Worm (Caenorhabditis elegans) whole organism, young adult: Measurements from ENCODE around the gene unc-112.

Experiments
- B0019.2 ChIP-seq: fragments of 200-800 bp; sonication (Bioruptor generic); conservative IDR thresholded peaks from 2 replicates; pipeline ENCODE4 v1.3.6; 2022; ENCODE audit warnings: missing genetic modification reagents, missing genetic modification characterization, missing compliant biosample characterization
- B0035.1 ChIP-seq: sonication (generic microtip); optimal IDR thresholded peaks from 2 replicates; lab custom pipeline; 2016; ENCODE audit warnings: missing genetic modification characterization, mild to moderate bottlenecking, missing compliant biosample characterization, missing genotype, missing genetic modification reagents
- B0261.1 ChIP-seq: sonication (generic microtip); optimal IDR thresholded peaks from 2 replicates; lab custom pipeline; 2016; ENCODE audit warnings: mild to moderate bottlenecking, missing genetic modification characterization, moderate library complexity, missing compliant biosample characterization
- B0336.3 ChIP-seq: fragments of 200-800 bp; sonication (Bioruptor generic); IDR thresholded peaks from 2 replicates; pipeline ENCODE4 v1.3.6; 2022; ENCODE audit warnings: missing genetic modification characterization, missing compliant biosample characterization
- F57A8.1 ChIP-seq: fragments of 200-800 bp; sonication (Bioruptor generic); optimal IDR thresholded peaks from 2 replicates; lab custom pipeline; 2018; ENCODE audit warnings: mild to moderate bottlenecking, missing genetic modification characterization, moderate library complexity, missing compliant biosample characterization
- K12H6.12 ChIP-seq: fragments of 200-800 bp; sonication (Bioruptor generic); optimal IDR thresholded peaks from 2 replicates; lab custom pipeline; 2018; ENCODE audit warnings: mild to moderate bottlenecking, missing genetic modification characterization, missing compliant biosample characterization
- Y53F4B.3 ChIP-seq: fragments of 200-800 bp; sonication (Bioruptor generic); IDR thresholded peaks from 2 replicates; pipeline ENCODE4 v1.3.6; 2022; ENCODE audit warnings: missing genetic modification reagents, missing genetic modification characterization, missing compliant biosample characterization
- athp-1 ChIP-seq: sonication (generic microtip); optimal IDR thresholded peaks from 2 replicates; lab custom pipeline; 2017; ENCODE audit warnings: mild to moderate bottlenecking, missing genetic modification characterization, missing compliant biosample characterization
- attf-3 ChIP-seq: fragments of 200-800 bp; sonication (Bioruptor generic); conservative IDR thresholded peaks from 2 replicates; pipeline ENCODE4 v1.3.6; 2022; ENCODE audit warnings: missing genetic modification reagents, missing genetic modification characterization, missing compliant biosample characterization
- attf-6 ChIP-seq: fragments of 200-800 bp; sonication (Bioruptor generic); IDR thresholded peaks from 2 replicates; pipeline ENCODE4 v1.3.6; 2022; ENCODE audit warnings: missing genetic modification reagents, missing genetic modification characterization, missing compliant biosample characterization
- bed-2 ChIP-seq: fragments of 200-800 bp; sonication (Bioruptor generic); IDR thresholded peaks from 2 replicates; pipeline ENCODE4 v1.3.6; 2022; ENCODE audit warnings: missing genetic modification reagents, missing genetic modification characterization, missing compliant biosample characterization
- ccch-3 ChIP-seq: fragments of 200-800 bp; sonication (Bioruptor generic); optimal IDR thresholded peaks from 2 replicates; lab custom pipeline; 2018; ENCODE audit warnings: mild to moderate bottlenecking, missing genetic modification characterization, missing compliant biosample characterization
- ceh-79 ChIP-seq: sonication (generic microtip); optimal IDR thresholded peaks from 2 replicates; lab custom pipeline; 2017; ENCODE audit warnings: mild to moderate bottlenecking, missing genetic modification characterization, missing compliant biosample characterization
- chd-7 ChIP-seq: sonication (generic microtip); optimal IDR thresholded peaks from 2 replicates; lab custom pipeline; 2016; ENCODE audit warnings: mild to moderate bottlenecking, missing genetic modification characterization, moderate library complexity, missing compliant biosample characterization
- dox-1 ChIP-seq: fragments of 200-800 bp; sonication (Bioruptor generic); IDR thresholded peaks from 2 replicates; pipeline ENCODE4 v1.3.6; 2022; ENCODE audit warnings: missing genetic modification reagents, missing genetic modification characterization, missing compliant biosample characterization
- dpff-1 ChIP-seq: sonication (generic microtip); optimal IDR thresholded peaks from 2 replicates; lab custom pipeline; 2017; ENCODE audit warnings: mild to moderate bottlenecking, missing genetic modification characterization, missing compliant biosample characterization
- dpl-1 ChIP-seq: fragments of 150-350 bp; optimal IDR thresholded peaks from 2 replicates; lab custom pipeline; 2014; ENCODE audit warnings: missing biosample characterization, missing genetic modification reagents, missing genetic modification characterization
- efl-1 ChIP-seq: fragments of 150-350 bp; optimal IDR thresholded peaks from 2 replicates; lab custom pipeline; 2014; ENCODE audit warnings: missing biosample characterization, missing genetic modification reagents, missing genetic modification characterization
- lin-54 ChIP-seq: fragments of 200-800 bp; sonication (Bioruptor generic); optimal IDR thresholded peaks from 2 replicates; lab custom pipeline; 2018; ENCODE audit warnings: mild to moderate bottlenecking, missing genetic modification characterization, missing compliant biosample characterization
- madf-3 ChIP-seq: fragments of 200-800 bp; sonication (Bioruptor generic); IDR thresholded peaks from 2 replicates; pipeline ENCODE4 v1.3.6; 2022; ENCODE audit warnings: missing genetic modification reagents, missing genetic modification characterization, missing compliant biosample characterization
- madf-6 ChIP-seq: fragments of 200-800 bp; sonication (Bioruptor generic); IDR thresholded peaks from 2 replicates; pipeline ENCODE4 v1.3.6; 2022; ENCODE audit warnings: missing genetic modification reagents, missing genetic modification characterization, missing compliant biosample characterization
- nhr-120 ChIP-seq: fragments of 200-800 bp; sonication (Bioruptor generic); IDR thresholded peaks from 2 replicates; pipeline ENCODE4 v1.3.6; 2022; ENCODE audit warnings: missing genetic modification characterization, missing compliant biosample characterization
- nhr-90 ChIP-seq: sonication (generic microtip); optimal IDR thresholded peaks from 2 replicates; lab custom pipeline; 2016; ENCODE audit warnings: missing genotype, mild to moderate bottlenecking, missing genetic modification characterization, missing compliant biosample characterization
- rec-8 ChIP-seq, 2 experiments: sonication (generic microtip); optimal IDR thresholded peaks; 2 replicates each; lab custom pipeline; 2016; ENCODE audit warnings: mild to moderate bottlenecking in 2 of 2, missing genetic modification characterization in 2 of 2, missing genetic modification reagents in 2 of 2, missing genotype in 2 of 2, missing biosample characterization in 1 of 2, missing compliant biosample characterization in 1 of 2, moderate library complexity in 1 of 2
- rpc-1 ChIP-seq, 2 experiments: fragments of 150-350 bp in 1 of 2; sonication (generic microtip) in 1 of 2; optimal IDR thresholded peaks; 2 replicates each; lab custom pipeline; 2014 to 2018; ENCODE audit warnings: missing biosample characterization in 1 of 2, missing genetic modification characterization in 1 of 2, missing genetic modification reagents in 1 of 2, missing genotype in 1 of 2
- sdz-38 ChIP-seq: sonication (generic microtip); optimal IDR thresholded peaks from 2 replicates; lab custom pipeline; 2016; ENCODE audit warnings: missing genotype, missing genetic modification characterization, missing compliant biosample characterization
- sea-2 ChIP-seq: fragments of 200-800 bp; sonication (Bioruptor generic); IDR thresholded peaks from 2 replicates; pipeline ENCODE4 v1.3.6; 2022; ENCODE audit warnings: missing genetic modification characterization, missing compliant biosample characterization
- tlf-1 ChIP-seq: fragments of 200-800 bp; sonication (Bioruptor generic); optimal IDR thresholded peaks from 2 replicates; lab custom pipeline; 2018; ENCODE audit warnings: mild to moderate bottlenecking, missing genetic modification characterization, missing compliant biosample characterization
- xnd-1 ChIP-seq: sonication (generic microtip); optimal IDR thresholded peaks from 2 replicates; lab custom pipeline; 2016; ENCODE audit warnings: missing genotype, missing genetic modification reagents, missing genetic modification characterization, missing compliant biosample characterization
- zim-3 ChIP-seq: sonication (generic microtip); optimal IDR thresholded peaks from 2 replicates; lab custom pipeline; 2017; ENCODE audit warnings: mild to moderate bottlenecking, missing genetic modification characterization, moderate library complexity, missing compliant biosample characterization
- ztf-22 ChIP-seq: fragments of 200-800 bp; sonication (Bioruptor generic); optimal IDR thresholded peaks from 2 replicates; lab custom pipeline; 2018; ENCODE audit warnings: mild to moderate bottlenecking, missing genetic modification characterization, moderate library complexity, missing compliant biosample characterization
- ztf-6 ChIP-seq: fragments of 200-800 bp; sonication (Bioruptor generic); IDR thresholded peaks from 2 replicates; pipeline ENCODE4 v1.3.6; 2022; ENCODE audit warnings: missing genetic modification reagents, missing genetic modification characterization, missing compliant biosample characterization

The unc-112 gene

DNA sequence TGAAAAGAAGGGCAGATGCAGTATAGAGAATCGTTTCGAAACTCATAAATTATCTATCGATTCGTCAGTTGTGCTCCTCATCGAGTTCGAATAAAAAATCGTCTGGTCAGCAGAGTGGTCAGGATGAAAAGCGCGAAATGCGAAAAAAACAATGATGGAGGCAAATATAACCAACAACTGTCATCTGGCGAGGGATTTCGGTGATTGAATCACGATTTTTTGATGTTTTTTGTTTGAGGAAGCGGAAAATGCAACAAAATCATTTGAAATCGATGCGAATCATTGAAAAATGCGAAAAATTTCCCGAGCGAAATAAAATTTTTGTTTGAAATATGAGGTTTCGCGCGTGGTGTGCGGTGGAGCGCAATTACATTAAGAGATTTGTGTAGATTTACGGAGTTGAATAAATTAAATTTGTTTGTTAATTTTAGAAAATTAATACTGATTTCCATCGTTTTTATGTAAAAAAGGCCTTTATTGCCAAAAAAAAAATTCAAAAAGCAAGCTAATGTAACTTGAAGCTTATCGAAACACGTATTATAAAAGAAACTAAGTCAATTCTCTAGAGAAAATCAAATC, 37.8 kb upstream of the unc-112 start, which contains the start of gene unc-61 (continued):
- no peak for TF ChIP-seq rpc-1 (optimal IDR thresholded peaks at IDR 0.05; lab: Kevin White, UChicago)
- no peak for TF ChIP-seq rpc-1 (tag; optimal IDR thresholded peaks at IDR 0.05; lab: Kevin White, UChicago)
- TF ChIP-seq efl-1 (GFP tag; lab: Kevin White, UChicago): peak; percentile 78
- no peak for TF ChIP-seq bed-2 (GFP tag; lab: Robert Waterston, UW)
- peak; percentile 41 for TF ChIP-seq dpl-1
- no peak for TF ChIP-seq ceh-79
- TF ChIP-seq xnd-1: no peak
- no peak for TF ChIP-seq nhr-120 (GFP tag; lab: Robert Waterston, UW)
- peak; percentile 35 for TF ChIP-seq lin-54 (GFP tag; lab: Kevin White, UChicago)
- TF ChIP-seq attf-6 (GFP tag; lab: Robert Waterston, UW): no peak
- no peak for TF ChIP-seq K12H6.12 (tag; lab: Kevin White, UChicago)

DNA sequence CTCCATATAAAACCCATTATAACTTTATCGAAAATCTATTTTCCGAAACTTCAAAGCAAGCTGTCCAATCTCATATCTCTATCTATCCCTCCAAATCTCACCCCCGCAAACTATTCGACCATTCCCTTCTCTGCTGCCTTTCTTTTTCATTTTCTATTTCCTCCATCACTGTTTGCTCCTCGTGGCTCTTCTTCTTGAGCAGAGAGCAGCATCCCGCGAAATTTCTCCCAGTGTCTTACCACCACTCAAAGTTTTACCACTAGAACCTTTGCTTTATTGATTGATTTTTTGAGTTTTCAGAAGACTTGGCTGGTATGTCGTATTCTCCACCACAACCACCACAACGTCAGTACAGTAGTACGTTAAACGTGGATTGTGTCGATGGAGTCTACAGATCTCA, 32.9 kb upstream of the unc-112 start, which contains the start of gene oig-3:
TSS of gene oig-3 (plus strand) at position 301 of the 400 bp plus-strand sequence.
- TF ChIP-seq ztf-22 (GFP tag; lab: Kevin White, UChicago): no peak
- no peak for TF ChIP-seq B0261.1 (tag; lab: Kevin White, UChicago)
- TF ChIP-seq chd-7 (tag; lab: Kevin White, UChicago): no peak
- TF ChIP-seq attf-3 (GFP tag; lab: Robert Waterston, UW): no peak
- no peak for TF ChIP-seq B0336.3
- no peak for TF ChIP-seq sea-2 (GFP tag; lab: Robert Waterston, UW)
- no peak for TF ChIP-seq ccch-3

DNA sequence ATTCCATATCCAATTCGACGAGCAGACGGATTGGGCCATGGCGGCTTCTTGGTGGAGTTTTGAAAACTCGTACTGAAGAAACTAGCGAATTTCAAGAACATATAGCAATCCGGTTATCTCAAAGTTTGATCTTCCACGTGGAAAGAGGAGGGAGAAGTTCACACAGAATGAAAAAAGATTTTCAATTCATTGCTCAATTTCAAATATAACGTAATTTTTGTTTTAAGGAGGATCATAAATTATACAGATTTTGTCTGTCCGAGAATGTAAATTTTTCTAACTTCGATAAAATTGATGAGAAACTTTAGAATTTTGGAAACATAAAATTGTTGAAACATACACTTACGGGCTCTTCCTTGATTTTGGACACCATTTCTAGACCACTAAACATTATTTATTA, 32.3 kb upstream of the unc-112 start, which contains the start of gene Y50E8A.2:
TSS of gene Y50E8A.2 (minus strand) at position 101 of the 400 bp plus-strand sequence.
- TF ChIP-seq dox-1 (GFP tag; lab: Robert Waterston, UW): no peak
- no peak for TF ChIP-seq B0035.1 (tag; lab: Kevin White, UChicago)
- TF ChIP-seq ztf-6 (GFP tag; lab: Robert Waterston, UW): no peak
- no peak for TF ChIP-seq dpff-1 (tag; lab: Kevin White, UChicago)
- TF ChIP-seq madf-6: no peak
- TF ChIP-seq Y53F4B.3 (GFP tag; lab: Robert Waterston, UW): no peak
- no peak for TF ChIP-seq madf-3 (GFP tag; lab: Robert Waterston, UW)

DNA sequence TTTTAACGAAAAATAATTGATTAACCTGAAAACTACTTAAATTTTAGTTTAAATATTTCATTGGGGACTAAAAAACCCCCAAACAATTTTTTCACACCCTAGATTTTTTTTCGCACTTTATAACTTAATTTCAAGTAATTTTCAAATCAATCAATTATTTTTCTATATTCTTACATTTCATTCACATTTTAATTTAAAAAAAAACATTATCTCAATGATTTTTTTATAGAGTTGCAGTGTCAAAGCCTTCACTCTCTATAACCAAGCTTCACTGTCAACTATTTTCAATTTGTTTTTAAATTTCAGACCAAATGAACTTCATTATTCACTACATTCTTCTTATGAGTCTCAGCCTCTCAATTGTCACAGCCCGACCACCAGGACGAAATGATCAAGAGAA, 30.1 kb upstream of the unc-112 start, which contains the start of gene Y50E8A.1:
TSS of gene Y50E8A.1 (plus strand) at position 301 of the 400 bp plus-strand sequence.
- TF ChIP-seq rec-8 (tag; optimal IDR thresholded peaks at IDR 0.05; lab: Kevin White, UChicago): no peak
- no peak for TF ChIP-seq F57A8.1 (GFP tag; lab: Kevin White, UChicago)
- no peak for TF ChIP-seq dox-1 (GFP tag; lab: Robert Waterston, UW)
- no peak for TF ChIP-seq tlf-1
- TF ChIP-seq athp-1: no peak
- TF ChIP-seq B0035.1 (tag; lab: Kevin White, UChicago): no peak
- TF ChIP-seq attf-6 (GFP tag; lab: Robert Waterston, UW): no peak
- TF ChIP-seq nhr-120 (GFP tag; lab: Robert Waterston, UW): no peak
- no peak for TF ChIP-seq B0019.2 (GFP tag; lab: Robert Waterston, UW)
- no peak for TF ChIP-seq zim-3 (tag; lab: Kevin White, UChicago)
- no peak for TF ChIP-seq nhr-90 (tag; lab: Kevin White, UChicago)
- TF ChIP-seq sdz-38 (tag; lab: Kevin White, UChicago): no peak
